Fruit fly (Drosophila melanogaster) whole organism, adult: ENCODE results near the gene eIF5B.

Source experiments
- CG11617 ChIP-seq: fragments of 200-800 bp; sonication (Bioruptor generic); optimal IDR thresholded peaks from 2 replicates; lab custom pipeline; 2017; ENCODE audit warnings: mild to moderate bottlenecking, missing biosample characterization, missing genetic modification reagents, missing genetic modification characterization
- CG12768 ChIP-seq: fragments of 200-800 bp; sonication (Bioruptor generic); optimal IDR thresholded peaks from 2 replicates; lab custom pipeline; 2017; ENCODE audit warnings: missing biosample characterization, missing genetic modification characterization, mild to moderate bottlenecking, moderate library complexity, missing genetic modification reagents
- CG14711 ChIP-seq: fragments of 200-800 bp; sonication (Bioruptor generic); optimal IDR thresholded peaks from 2 replicates; lab custom pipeline; 2018; ENCODE audit warnings: missing biosample characterization, mild to moderate bottlenecking, missing genetic modification characterization, moderate library complexity
- CG1620 ChIP-seq: fragments of 200-800 bp; sonication (Bioruptor generic); optimal IDR thresholded peaks from 2 replicates; lab custom pipeline; 2016; ENCODE audit warnings: missing biosample characterization, missing genetic modification characterization
- CG33017 ChIP-seq: fragments of 200-800 bp; sonication (Bioruptor generic); optimal IDR thresholded peaks from 2 replicates; lab custom pipeline; 2018; ENCODE audit warnings: missing biosample characterization, mild to moderate bottlenecking, missing genetic modification characterization, moderate library complexity
- CG5204 ChIP-seq: fragments of 200-800 bp; sonication (Bioruptor generic); optimal IDR thresholded peaks from 2 replicates; lab custom pipeline; 2016; ENCODE audit warnings: missing biosample characterization, missing genetic modification characterization
- CG7045 ChIP-seq: fragments of 200-800 bp; sonication (Bioruptor generic); optimal IDR thresholded peaks from 2 replicates; lab custom pipeline; 2017; ENCODE audit warnings: missing biosample characterization, mild to moderate bottlenecking, missing genetic modification characterization
- CG7101 ChIP-seq: fragments of 200-800 bp; sonication (Bioruptor generic); optimal IDR thresholded peaks from 2 replicates; lab custom pipeline; 2018; ENCODE audit warnings: missing biosample characterization, mild to moderate bottlenecking, missing genetic modification characterization, moderate library complexity
- Clk ChIP-seq: fragments of 200-800 bp; sonication (Bioruptor generic); optimal IDR thresholded peaks from 2 replicates; lab custom pipeline; 2017; ENCODE audit warnings: missing biosample characterization, missing genetic modification characterization
- Crg-1 ChIP-seq: fragments of 200-800 bp; sonication (Bioruptor generic); optimal IDR thresholded peaks from 2 replicates; lab custom pipeline; 2016; ENCODE audit warnings: missing biosample characterization, missing genetic modification characterization
- Hr96 ChIP-seq: fragments of 200-800 bp; sonication (Bioruptor generic); optimal IDR thresholded peaks from 2 replicates; lab custom pipeline; 2016; ENCODE audit warnings: missing biosample characterization, missing genetic modification characterization
- Mnt ChIP-seq: fragments of 200-800 bp; sonication (Bioruptor generic); optimal IDR thresholded peaks from 2 replicates; lab custom pipeline; 2016; ENCODE audit warnings: missing biosample characterization, mild to moderate bottlenecking, missing genetic modification characterization
- bab1 ChIP-seq: fragments of 200-800 bp; sonication (Bioruptor generic); optimal IDR thresholded peaks from 3 replicates; lab custom pipeline; 2019; ENCODE audit warnings: missing biosample characterization, mild to moderate bottlenecking, missing genetic modification characterization, moderate library complexity
- cic ChIP-seq: fragments of 200-800 bp; sonication (Bioruptor generic); optimal IDR thresholded peaks from 2 replicates; lab custom pipeline; 2017; ENCODE audit warnings: missing biosample characterization, mild to moderate bottlenecking, missing genetic modification characterization, moderate library complexity
- cnc ChIP-seq, 2 experiments: fragments of >200 bp; optimal IDR thresholded peaks; 2 replicates each; lab custom pipeline; 2017
- kay ChIP-seq: fragments of 200-800 bp; sonication (Bioruptor generic); peaks from one replicate; lab custom pipeline; 2016; ENCODE audit warnings: missing biosample characterization, missing genetic modification characterization, borderline replicate concordance
- ovo ChIP-seq: fragments of 200-800 bp; sonication (Bioruptor generic); optimal IDR thresholded peaks from 2 replicates; lab custom pipeline; 2016; ENCODE audit warnings: missing biosample characterization, missing genetic modification characterization
- pad ChIP-seq: fragments of 200-800 bp; sonication (Bioruptor generic); optimal IDR thresholded peaks from 3 replicates; lab custom pipeline; 2017; ENCODE audit warnings: missing biosample characterization, missing genetic modification characterization, mild to moderate bottlenecking, moderate library complexity, missing genetic modification reagents
- tj ChIP-seq: fragments of 200-800 bp; sonication (Bioruptor generic); optimal IDR thresholded peaks from 3 replicates; lab custom pipeline; 2017; ENCODE audit warnings: missing biosample characterization, mild to moderate bottlenecking, missing genetic modification characterization, moderate library complexity
- toe ChIP-seq: fragments of 200-800 bp; sonication (Bioruptor generic); optimal IDR thresholded peaks from 2 replicates; lab custom pipeline; 2016; ENCODE audit warnings: missing biosample characterization, missing genetic modification characterization

The eIF5B gene

dm6 chr3L:3409626-3410301, 51.0 kb downstream of the eIF5B start:
- no peak for TF ChIP-seq Mnt (GFP tag; lab: Kevin White, UChicago)
- no peak for TF ChIP-seq CG14711 (tag; lab: Kevin White, UChicago)
- TF ChIP-seq toe (GFP tag; lab: Kevin White, UChicago) = no peak
- TF ChIP-seq CG11617 (GFP tag; lab: Kevin White, UChicago) = no peak
- TF ChIP-seq cnc (optimal IDR thresholded peaks at IDR 0.05; lab: Kevin White, UChicago) = no peak
- TF ChIP-seq CG7101 (tag; lab: Kevin White, UChicago) = no peak
- no peak for TF ChIP-seq CG12768 (GFP tag; lab: Kevin White, UChicago)
- no peak for TF ChIP-seq CG7045 (GFP tag; lab: Kevin White, UChicago)
- no peak for TF ChIP-seq kay (GFP tag; lab: Kevin White, UChicago)
- no peak for TF ChIP-seq CG1620 (GFP tag; lab: Kevin White, UChicago)
- TF ChIP-seq Hr96 (GFP tag; lab: Kevin White, UChicago) = no peak
- no peak for TF ChIP-seq Crg-1 (GFP tag; lab: Kevin White, UChicago)
- no peak for TF ChIP-seq CG5204

dm6 chr3L:3408796-3409625, 51.8 kb downstream of the eIF5B start:
- TF ChIP-seq toe (GFP tag; lab: Kevin White, UChicago) (no peak), CG14711 (tag; lab: Kevin White, UChicago) (no peak), CG1620 (GFP tag; lab: Kevin White, UChicago) (no peak), CG5204 (no peak), cic (GFP tag; lab: Kevin White, UChicago) (no peak)

- TF ChIP-seq CG5204 (no peak), kay (GFP tag; lab: Kevin White, UChicago) (peak; percentile 70), Hr96 (GFP tag; lab: Kevin White, UChicago) (no peak), CG14711 (tag; lab: Kevin White, UChicago) (no peak), CG12768 (GFP tag; lab: Kevin White, UChicago) (no peak), tj (GFP tag; lab: Kevin White, UChicago) (peak; percentile 73), toe (GFP tag; lab: Kevin White, UChicago) (no peak), CG7101 (tag; lab: Kevin White, UChicago) (no peak)
These were observed 52.5 kb downstream of the eIF5B start for dm6 chr3L:3408231-3408630.

dm6 chr3L:3407481-3407880, 53.3 kb downstream of the eIF5B start:
- TF ChIP-seq Clk (no peak), CG14711 (tag; lab: Kevin White, UChicago) (no peak), cic (GFP tag; lab: Kevin White, UChicago) (no peak), cnc (optimal IDR thresholded peaks at IDR 0.05; lab: Kevin White, UChicago) (no peak), CG1620 (GFP tag; lab: Kevin White, UChicago) (no peak)

- TF ChIP-seq CG5204 (no peak), pad (GFP tag; lab: Kevin White, UChicago) (no peak), CG1620 (GFP tag; lab: Kevin White, UChicago) (no peak), CG7045 (GFP tag; lab: Kevin White, UChicago) (no peak), Clk (no peak), CG11617 (GFP tag; lab: Kevin White, UChicago) (no peak), CG7101 (tag; lab: Kevin White, UChicago) (no peak), CG33017 (no peak), bab1 (GFP tag; lab: Kevin White, UChicago) (no peak), ovo (GFP tag; lab: Kevin White, UChicago) (no peak), kay (GFP tag; lab: Kevin White, UChicago) (no peak), Mnt (GFP tag; lab: Kevin White, UChicago) (no peak), cnc (optimal IDR thresholded peaks at IDR 0.05; lab: Kevin White, UChicago) (no peak), Hr96 (GFP tag; lab: Kevin White, UChicago) (no peak)
These were observed 54.3 kb downstream of the eIF5B start for dm6 chr3L:3406307-3407061.

- TF ChIP-seq cic (GFP tag; lab: Kevin White, UChicago) = no peak
- TF ChIP-seq CG5204 = no peak
These were observed 55.2 kb downstream of the eIF5B start for dm6 chr3L:3405592-3405991.
